Fruit fly (Drosophila melanogaster) whole organism, embryonic: ENCODE data around the gene CG33703.

Source experiments
- CG12299 ChIP-seq: fragments of 200-800 bp; sonication (Bioruptor generic); optimal IDR thresholded peaks from 2 replicates; lab custom pipeline; 2018; ENCODE audit warnings: missing biosample characterization, mild to moderate bottlenecking, missing genetic modification characterization
- CG12659 ChIP-seq: fragments of 200-800 bp; sonication (Bioruptor generic); optimal IDR thresholded peaks from 3 replicates; lab custom pipeline; 2017; ENCODE audit warnings: mild to moderate bottlenecking, missing biosample characterization, missing genetic modification reagents, missing genetic modification characterization
- CG12942 ChIP-seq: fragments of 200-800 bp; sonication (Bioruptor generic); optimal IDR thresholded peaks from 3 replicates; lab custom pipeline; 2016; ENCODE audit warnings: missing biosample characterization, missing genetic modification characterization
- CG14014 ChIP-seq: fragments of 200-800 bp; sonication (Bioruptor generic); IDR thresholded peaks from 2 replicates; pipeline ENCODE4 v1.3.6; 2022; ENCODE audit warnings: missing biosample characterization, missing genetic modification characterization
- CG14860 ChIP-seq: fragments of 200-800 bp; sonication (Bioruptor generic); IDR thresholded peaks from 3 replicates; pipeline ENCODE4 v1.3.6; 2022; ENCODE audit warnings: missing biosample characterization, missing genetic modification characterization; ENCODE audit not compliant: partially characterized antibody
- CG18011 ChIP-seq: fragments of 200-800 bp; sonication (Bioruptor generic); optimal IDR thresholded peaks from 2 replicates; lab custom pipeline; 2017; ENCODE audit warnings: missing biosample characterization, missing genetic modification characterization, mild to moderate bottlenecking, moderate library complexity, missing genotype
- CG30020 ChIP-seq: fragments of 200-800 bp; optimal IDR thresholded peaks from 2 replicates; lab custom pipeline; 2019; ENCODE audit warnings: missing biosample characterization, mild to moderate bottlenecking, missing genetic modification characterization, moderate library complexity
- CG31388 ChIP-seq: fragments of 200-800 bp; sonication (Bioruptor generic); optimal IDR thresholded peaks from 2 replicates; lab custom pipeline; 2016; ENCODE audit warnings: missing biosample characterization, missing genetic modification characterization
- CG32532 ChIP-seq: fragments of 200-800 bp; sonication (Bioruptor generic); IDR thresholded peaks from 2 replicates; pipeline ENCODE4 v1.3.6; 2022; ENCODE audit warnings: missing biosample characterization, missing genetic modification characterization
- CG3847 ChIP-seq: fragments of 200-800 bp; sonication (Bioruptor generic); IDR thresholded peaks from 2 replicates; pipeline ENCODE4 v1.3.6; 2022; ENCODE audit warnings: missing biosample characterization, missing genetic modification characterization
- CG42726 ChIP-seq: fragments of 200-800 bp; sonication (Bioruptor generic); IDR thresholded peaks from 2 replicates; pipeline ENCODE4 v1.3.6; 2022; ENCODE audit warnings: missing biosample characterization, missing genetic modification characterization; ENCODE audit not compliant: partially characterized antibody
- CG4360 ChIP-seq: fragments of 200-800 bp; sonication (Bioruptor generic); IDR thresholded peaks from 2 replicates; pipeline ENCODE4 v1.3.6; 2022; ENCODE audit warnings: missing biosample characterization, missing genetic modification characterization
- CG4404 ChIP-seq: fragments of 200-800 bp; sonication (Bioruptor generic); IDR thresholded peaks from 2 replicates; pipeline ENCODE4 v1.3.6; 2022; ENCODE audit warnings: missing biosample characterization, missing genetic modification characterization
- CG4707 ChIP-seq: fragments of 200-800 bp; sonication (Bioruptor generic); optimal IDR thresholded peaks from 2 replicates; lab custom pipeline; 2018; ENCODE audit warnings: missing biosample characterization, mild to moderate bottlenecking, missing genetic modification characterization, moderate library complexity
- CG5180 ChIP-seq: fragments of 200-800 bp; sonication (Bioruptor generic); optimal IDR thresholded peaks from 3 replicates; lab custom pipeline; 2017; ENCODE audit warnings: missing biosample characterization, missing genetic modification characterization, mild to moderate bottlenecking, moderate library complexity, missing genetic modification reagents
- CG5953 ChIP-seq: fragments of 200-800 bp; sonication (Bioruptor generic); IDR thresholded peaks from 2 replicates; pipeline ENCODE4 v1.3.6; 2022; ENCODE audit warnings: missing biosample characterization, missing genetic modification characterization
- CG7928 ChIP-seq: fragments of 200-800 bp; sonication (Bioruptor generic); optimal IDR thresholded peaks from 2 replicates; lab custom pipeline; 2017; ENCODE audit warnings: missing biosample characterization, mild to moderate bottlenecking, missing genetic modification characterization
- CG8281 ChIP-seq: fragments of 200-800 bp; sonication (Bioruptor generic); optimal IDR thresholded peaks from 2 replicates; lab custom pipeline; 2018; ENCODE audit warnings: missing biosample characterization, mild to moderate bottlenecking, missing genetic modification characterization, moderate library complexity
- CG8290 ChIP-seq, 3 experiments: fragments of 200-800 bp; sonication (Bioruptor generic); optimal IDR thresholded peaks; 2 replicates each; lab custom pipeline; 2016 to 2019; ENCODE audit warnings: missing biosample characterization in 3 of 3, missing genetic modification characterization in 3 of 3, mild to moderate bottlenecking in 2 of 3, moderate library complexity in 1 of 3
- CG8478 ChIP-seq: fragments of >200 bp; optimal IDR thresholded peaks from 2 replicates; lab custom pipeline; 2018
- CG9609 ChIP-seq: fragments of 200-800 bp; sonication (Bioruptor generic); optimal IDR thresholded peaks from 3 replicates; lab custom pipeline; 2016; ENCODE audit warnings: missing biosample characterization, missing genetic modification characterization
- CG9797 ChIP-seq: fragments of 200-800 bp; sonication (Bioruptor generic); optimal IDR thresholded peaks from 3 replicates; lab custom pipeline; 2018; ENCODE audit warnings: missing biosample characterization, mild to moderate bottlenecking, missing genetic modification characterization
- D ChIP-seq, 2 experiments: fragments of 200-800 bp in 1 of 2; fragments of >200 bp in 1 of 2; sonication (Bioruptor generic) in 1 of 2; optimal IDR thresholded peaks; 2 replicates in 1 of 2; 3 replicates in 1 of 2; lab custom pipeline; 2017; ENCODE audit warnings: mild to moderate bottlenecking in 1 of 2, missing biosample characterization in 1 of 2, missing genetic modification characterization in 1 of 2, missing genetic modification reagents in 1 of 2
- Fer1 ChIP-seq: fragments of 200-800 bp; sonication (Bioruptor generic); optimal IDR thresholded peaks from 2 replicates; lab custom pipeline; 2017; ENCODE audit warnings: missing biosample characterization, mild to moderate bottlenecking, missing genetic modification characterization
- Hmr ChIP-seq: fragments of 200-800 bp; sonication (Bioruptor generic); optimal IDR thresholded peaks from 3 replicates; lab custom pipeline; 2017; ENCODE audit warnings: mild to moderate bottlenecking, missing biosample characterization, missing genetic modification reagents, missing genetic modification characterization
- Hr78 ChIP-seq, 2 experiments: fragments of 200-800 bp in 1 of 2; fragments of >200 bp in 1 of 2; sonication (Bioruptor generic) in 1 of 2; optimal IDR thresholded peaks; 2 replicates each; lab custom pipeline; 2017 to 2019; ENCODE audit warnings: missing biosample characterization in 2 of 2, missing genetic modification characterization in 2 of 2, mild to moderate bottlenecking in 1 of 2, moderate library complexity in 1 of 2
- Lim3 ChIP-seq: fragments of 200-800 bp; sonication (Bioruptor generic); IDR thresholded peaks from 2 replicates; pipeline ENCODE4 v1.3.6; 2022; ENCODE audit warnings: missing biosample characterization, missing genetic modification characterization
- Mad ChIP-seq: fragments of 200-800 bp; sonication (Bioruptor generic); optimal IDR thresholded peaks from 2 replicates; lab custom pipeline; 2016; ENCODE audit warnings: missing biosample characterization, missing genetic modification characterization
- Neu2 ChIP-seq: fragments of 200-800 bp; sonication (Bioruptor generic); optimal IDR thresholded peaks from 3 replicates; lab custom pipeline; 2016; ENCODE audit warnings: missing biosample characterization, missing genetic modification characterization, borderline replicate concordance
- Nf-YC ChIP-seq: fragments of 200-800 bp; optimal IDR thresholded peaks from 3 replicates; lab custom pipeline; 2019; ENCODE audit warnings: missing biosample characterization, mild to moderate bottlenecking, missing genetic modification characterization, moderate library complexity
- Poxn ChIP-seq: fragments of 200-800 bp; sonication (Bioruptor generic); IDR thresholded peaks from 2 replicates; pipeline ENCODE4 v1.3.6; 2022; ENCODE audit warnings: missing biosample characterization, missing genetic modification characterization
- Ptx1 ChIP-seq: fragments of 200-800 bp; sonication (Bioruptor generic); IDR thresholded peaks from 2 replicates; pipeline ENCODE4 v1.3.6; 2022; ENCODE audit warnings: missing biosample characterization, missing genetic modification characterization
- ac ChIP-seq: fragments of 200-800 bp; sonication (Bioruptor generic); optimal IDR thresholded peaks from 3 replicates; lab custom pipeline; 2017; ENCODE audit warnings: missing biosample characterization, mild to moderate bottlenecking, missing genetic modification characterization
- bcd ChIP-seq: fragments of 200-800 bp; sonication (Bioruptor generic); optimal IDR thresholded peaks from 2 replicates; lab custom pipeline; 2017; ENCODE audit warnings: missing biosample characterization, mild to moderate bottlenecking, missing genetic modification characterization
- disco-r ChIP-seq: fragments of 200-800 bp; sonication (Bioruptor generic); optimal IDR thresholded peaks from 2 replicates; lab custom pipeline; 2016; ENCODE audit warnings: missing biosample characterization, missing genetic modification characterization
- esg ChIP-seq: fragments of 200-800 bp; sonication (Bioruptor generic); conservative IDR thresholded peaks from 2 replicates; pipeline ENCODE4 v1.3.6; 2022; ENCODE audit warnings: missing biosample characterization, missing genetic modification characterization
- ewg ChIP-seq: fragments of 200-800 bp; sonication (Bioruptor generic); optimal IDR thresholded peaks from 3 replicates; lab custom pipeline; 2017; ENCODE audit warnings: mild to moderate bottlenecking, missing biosample characterization, missing genetic modification reagents, missing genetic modification characterization
- fu2 ChIP-seq: fragments of 200-800 bp; sonication (Bioruptor generic); optimal IDR thresholded peaks from 2 replicates; lab custom pipeline; 2016; ENCODE audit warnings: missing biosample characterization, missing genetic modification characterization
- gsb ChIP-seq: fragments of 200-800 bp; sonication (Bioruptor generic); IDR thresholded peaks from 2 replicates; pipeline ENCODE4 v1.3.6; 2022; ENCODE audit warnings: missing biosample characterization, missing genetic modification characterization
- h ChIP-seq: fragments of >200 bp; optimal IDR thresholded peaks from 2 replicates; lab custom pipeline; 2017
- hbn ChIP-seq: fragments of 200-800 bp; sonication (Bioruptor generic); IDR thresholded peaks from 2 replicates; pipeline ENCODE4 v1.3.6; 2022; ENCODE audit warnings: missing biosample characterization, missing genetic modification characterization; ENCODE audit not compliant: partially characterized antibody
- insv ChIP-seq, 2 experiments: fragments of 200-800 bp; sonication (Bioruptor generic); optimal IDR thresholded peaks; 3 replicates each; lab custom pipeline; 2016 to 2018; ENCODE audit warnings: missing biosample characterization in 2 of 2, missing genetic modification characterization in 2 of 2
- nerfin-2 ChIP-seq: fragments of 200-800 bp; sonication (Bioruptor generic); IDR thresholded peaks from 2 replicates; pipeline ENCODE4 v1.3.6; 2022; ENCODE audit warnings: missing biosample characterization, missing genetic modification characterization; ENCODE audit not compliant: partially characterized antibody
- pb ChIP-seq: fragments of 200-800 bp; sonication (Bioruptor generic); optimal IDR thresholded peaks from 3 replicates; lab custom pipeline; 2016; ENCODE audit warnings: missing biosample characterization, missing genetic modification characterization
- pfk ChIP-seq: fragments of 200-800 bp; sonication (Bioruptor generic); optimal IDR thresholded peaks from 2 replicates; lab custom pipeline; 2018; ENCODE audit warnings: missing biosample characterization, mild to moderate bottlenecking, missing genetic modification characterization, moderate library complexity
- slou ChIP-seq: fragments of 200-800 bp; sonication (Bioruptor generic); optimal IDR thresholded peaks from 3 replicates; lab custom pipeline; 2016; ENCODE audit warnings: missing biosample characterization, missing genetic modification characterization
- ssp ChIP-seq: fragments of 200-800 bp; sonication (Bioruptor generic); IDR thresholded peaks from 2 replicates; pipeline ENCODE4 v1.3.6; 2022; ENCODE audit warnings: missing biosample characterization, missing genetic modification characterization
- tio ChIP-seq: fragments of 200-800 bp; sonication (Bioruptor generic); optimal IDR thresholded peaks from 2 replicates; lab custom pipeline; 2017; ENCODE audit warnings: missing biosample characterization, missing genetic modification characterization, inconsistent platforms
- z ChIP-seq: fragments of 200-800 bp; sonication (Bioruptor generic); IDR thresholded peaks from 3 replicates; pipeline ENCODE4 v1.3.6; 2022; ENCODE audit warnings: missing biosample characterization, missing genetic modification characterization

CG33703 gene

DNA sequence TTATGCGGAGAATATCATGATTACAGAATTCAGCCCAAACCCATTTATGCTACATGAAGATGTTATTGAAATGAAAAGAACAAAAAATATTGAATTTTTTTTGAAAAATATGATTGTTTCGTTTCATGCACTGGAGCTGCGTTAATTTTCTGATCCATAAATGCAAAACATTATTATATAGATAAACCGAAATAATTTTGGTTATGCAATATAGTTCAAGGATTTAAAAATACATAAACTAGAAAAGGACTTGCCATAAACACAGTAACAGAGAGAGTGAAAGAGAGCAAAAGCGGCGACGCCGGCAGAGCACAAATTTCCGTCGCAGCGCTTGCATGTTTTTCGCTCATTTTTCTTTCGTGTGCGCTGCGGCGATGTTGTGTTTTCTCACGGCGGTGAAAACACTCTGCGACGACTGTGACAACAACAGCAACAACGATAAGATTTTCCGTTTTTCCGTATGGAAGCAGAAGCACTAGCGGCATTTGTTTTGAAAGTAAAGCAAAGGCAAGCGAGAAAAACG lies 50.2 kb downstream of the CG33703 start (continued):
- TF ChIP-seq CG14014 (GFP tag; lab: Robert Waterston, UW) (peak; percentile 78), D (optimal IDR thresholded peaks at IDR 0.05; lab: Kevin White, UChicago) (no peak), D (GFP tag; optimal IDR thresholded peaks at IDR 0.05; lab: Kevin White, UChicago) (peak; percentile 91), esg (GFP tag; lab: Robert Waterston, UW) (peak; percentile 74), Hr78 (GFP tag; optimal IDR thresholded peaks at IDR 0.05; lab: Kevin White, UChicago) (peak in 1 of 2 experiments; percentile 71), ac (GFP tag; lab: Kevin White, UChicago) (peak; percentile 78), CG12942 (GFP tag; lab: Kevin White, UChicago) (peak; percentile 71), CG12299 (tag; lab: Kevin White, UChicago) (peak; percentile 92), z (no peak; the same call in 2 of the 3 replicates), Lim3 (no peak), pb (GFP tag; lab: Kevin White, UChicago) (peak; percentile 40), CG7928 (GFP tag; lab: Kevin White, UChicago) (peak; percentile 25), ewg (GFP tag; lab: Kevin White, UChicago) (peak; percentile 69), CG30020 (peak; percentile 73), CG4404 (GFP tag; lab: Robert Waterston, UW) (peak; percentile 47; the same call in 1 of the 2 replicates), CG8290 (GFP tag; optimal IDR thresholded peaks at IDR 0.05; lab: Kevin White, UChicago) (peak; percentile 75), CG8290 (tag; optimal IDR thresholded peaks at IDR 0.05; lab: Kevin White, UChicago) (peak; percentile 54 to 77), CG12659 (GFP tag; lab: Kevin White, UChicago) (peak; percentile 86), slou (GFP tag; lab: Kevin White, UChicago) (no peak), pfk (GFP tag; lab: Kevin White, UChicago) (no peak), fu2 (peak; percentile 18), CG5953 (peak; percentile 51; the same call in 1 of the 2 replicates), insv (GFP tag; optimal IDR thresholded peaks at IDR 0.05; lab: Kevin White, UChicago) (peak in 1 of 2 experiments; percentile 63), CG9797 (GFP tag; lab: Kevin White, UChicago) (peak; percentile 4), CG9609 (peak; percentile 42), bcd (GFP tag; lab: Kevin White, UChicago) (peak; percentile 83), Poxn (GFP tag; lab: Robert Waterston, UW) (no peak), h (lab: Kevin White, UChicago) (no peak), CG3847 (GFP tag; lab: Robert Waterston, UW) (peak; percentile 58; the same call in 1 of the 2 replicates), Neu2 (GFP tag; lab: Kevin White, UChicago) (no peak), Mad (peak; percentile 76), CG8281 (tag; lab: Kevin White, UChicago) (peak; percentile 74), CG8478 (lab: Kevin White, UChicago) (no peak), CG18011 (GFP tag; lab: Kevin White, UChicago) (peak; percentile 52), gsb (GFP tag; lab: Robert Waterston, UW) (no peak), CG42726 (GFP tag; lab: Robert Waterston, UW) (no peak; the same call in 1 of the 2 replicates), nerfin-2 (GFP tag; lab: Robert Waterston, UW) (no peak), Hmr (GFP tag; lab: Kevin White, UChicago) (peak; percentile 92), tio (GFP tag; lab: Kevin White, UChicago) (peak; percentile 72), disco-r (GFP tag; lab: Kevin White, UChicago) (peak; percentile 59), CG32532 (GFP tag; lab: Robert Waterston, UW) (peak; percentile 73; the same call in 1 of the 2 replicates), CG14860 (no peak), CG31388 (no peak), ssp (GFP tag; lab: Robert Waterston, UW) (0 out of 2 replicates have a peak, but pooled peaks have one; percentile 6), Nf-YC (tag; lab: Kevin White, UChicago) (peak; percentile 81), CG4707 (GFP tag; lab: Kevin White, UChicago) (peak; percentile 47), Fer1 (GFP tag; lab: Kevin White, UChicago) (peak; percentile 95), hbn (no peak), Ptx1 (GFP tag; lab: Robert Waterston, UW) (peak; percentile 69), CG4360 (GFP tag; lab: Robert Waterston, UW) (peak; percentile 81), CG5180 (GFP tag; lab: Kevin White, UChicago) (peak; percentile 81)
